Fruit fly (Drosophila melanogaster) whole organism, wandering third instar larva: ENCODE data around the gene CG14053.
A peak's percentile ranks its signal among the peaks of the same experiment; 100 is the strongest.

Experiments
- Dfd ChIP-seq: fragments of >200 bp; optimal IDR thresholded peaks from 2 replicates; lab custom pipeline; 2017; ENCODE audit warnings: missing biosample characterization, missing genetic modification characterization
- GATAd ChIP-seq: sonication (Bioruptor generic); optimal IDR thresholded peaks from 2 replicates; lab custom pipeline; 2016; ENCODE audit warnings: missing biosample characterization, missing genetic modification characterization
- Mio ChIP-seq: sonication (Bioruptor generic); optimal IDR thresholded peaks from 2 replicates; lab custom pipeline; 2016; ENCODE audit warnings: missing biosample characterization, missing genetic modification characterization
- N ChIP-seq: fragments of >200 bp; optimal IDR thresholded peaks from 2 replicates; lab custom pipeline; 2018; ENCODE audit warnings: missing biosample characterization, missing external identifiers, missing genetic modification characterization
- fru ChIP-seq: fragments of 200-800 bp; sonication (Bioruptor generic); optimal IDR thresholded peaks from 3 replicates; lab custom pipeline; 2016; ENCODE audit warnings: missing biosample characterization, mild to moderate bottlenecking, missing genetic modification characterization
- psq ChIP-seq: fragments of 200-800 bp; sonication (Bioruptor generic); optimal IDR thresholded peaks from 3 replicates; lab custom pipeline; 2017; ENCODE audit warnings: missing biosample characterization, mild to moderate bottlenecking, missing genetic modification characterization, moderate library complexity

DNA sequence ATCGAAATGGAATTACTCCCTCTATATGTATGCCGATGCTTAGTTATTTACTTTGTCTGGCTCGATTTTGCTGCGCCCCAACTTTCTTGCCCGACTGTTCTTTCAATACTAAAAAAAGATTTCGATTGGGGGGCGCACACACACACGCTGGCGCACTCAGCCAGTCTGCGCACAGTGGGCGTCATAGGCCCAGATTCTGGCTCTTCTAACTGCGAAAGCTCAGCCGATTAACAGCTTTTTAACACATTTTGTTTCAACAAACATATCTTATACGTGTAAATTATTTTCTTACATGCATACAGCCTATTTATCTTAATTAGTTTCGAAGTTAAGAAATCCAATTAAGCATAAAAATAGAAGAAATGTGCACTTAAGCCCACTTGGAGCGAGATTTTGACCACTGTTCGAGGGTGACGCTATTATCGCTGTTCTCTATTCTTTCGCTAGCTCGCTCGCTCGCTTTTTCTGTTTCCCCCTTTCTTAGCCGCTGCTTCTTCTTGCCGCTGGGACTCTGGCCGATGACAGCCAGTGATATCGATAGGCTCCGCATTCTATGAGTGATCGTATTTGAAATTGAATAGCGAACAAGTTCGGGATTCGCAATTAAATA, 28.6 kb upstream of the CG14053 start, which contains the start of gene Vinc:
- TF ChIP-seq psq (GFP tag; lab: Kevin White, UChicago) (peak; percentile 93), Dfd (no peak), Mio (GFP tag; lab: Kevin White, UChicago) (no peak), fru (GFP tag; lab: Kevin White, UChicago) (peak; percentile 95), N (GFP tag; lab: Kevin White, UChicago) (no peak), GATAd (GFP tag; lab: Kevin White, UChicago) (no peak)
